Fruit fly (Drosophila melanogaster): ENCODE results near the gene CG2150.
A peak's percentile ranks its signal among the peaks of the same experiment; 100 is the strongest.

CG2150 gene

DNA sequence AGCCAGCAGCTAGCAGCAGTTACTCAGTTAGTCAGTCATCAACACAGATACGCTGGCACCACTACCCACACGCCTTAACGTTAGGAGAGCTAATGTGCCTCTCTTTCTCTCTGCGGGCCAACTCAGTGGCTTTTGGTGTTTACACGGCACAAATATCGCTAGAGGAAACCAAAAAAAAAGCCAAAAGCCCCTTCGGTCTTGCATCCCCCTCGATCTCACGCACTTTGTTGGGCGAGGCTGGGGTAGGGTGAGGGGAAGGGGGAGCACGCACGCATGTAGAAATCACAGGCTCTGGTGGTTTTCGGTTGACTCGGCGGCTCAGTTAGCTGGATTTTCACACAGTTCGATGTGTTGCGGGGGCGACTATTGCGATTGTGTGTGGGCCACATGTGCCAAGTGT lies 42.6 kb downstream of the CG2150 start (continued):
- TF ChIP-seq Dfd (GFP tag; optimal IDR thresholded peaks at IDR 0.05) (no peak), gsb (GFP tag; IDR thresholded peaks at IDR 0.05) (no peak), CG30403 (GFP tag; optimal IDR thresholded peaks at IDR 0.05) (no peak), Ravus (GFP tag; IDR thresholded peaks at IDR 0.05) (no peak), CG6689 (GFP tag; IDR thresholded peaks at IDR 0.05) (no peak), CG11247 (GFP tag; IDR thresholded peaks at IDR 0.05) (no peak), lov (optimal IDR thresholded peaks at IDR 0.05) (no peak), lov (GFP tag; IDR thresholded peaks at IDR 0.05) (no peak), cg (GFP tag; optimal IDR thresholded peaks at IDR 0.05) (peak; percentile 67), Dad (GFP tag; optimal IDR thresholded peaks at IDR 0.05) (no peak), CG3065 (GFP tag; optimal IDR thresholded peaks at IDR 0.05) (no peak), ATbp (GFP tag; optimal IDR thresholded peaks at IDR 0.05) (peak; percentile 32), fru (optimal IDR thresholded peaks at IDR 0.05) (no peak), Pdp1 (GFP tag; optimal IDR thresholded peaks at IDR 0.05) (no peak), ham (GFP tag; IDR thresholded peaks at IDR 0.05) (no peak), bcd (GFP tag; optimal IDR thresholded peaks at IDR 0.05) (no peak), hb (GFP tag; IDR thresholded peaks at IDR 0.05; ENCODE audit: partially characterized antibody) (no peak), Oli (tag; optimal IDR thresholded peaks at IDR 0.05) (no peak), CG30020 (tag; optimal IDR thresholded peaks at IDR 0.05) (no peak), zfh2 (GFP tag; optimal IDR thresholded peaks at IDR 0.05) (no peak), sqz (GFP tag; optimal IDR thresholded peaks at IDR 0.05) (peak; percentile 63), Dip3 (GFP tag; optimal IDR thresholded peaks at IDR 0.05) (no peak), jigr1 (GFP tag; IDR thresholded peaks at IDR 0.05) (no peak), Hr39 (optimal IDR thresholded peaks at IDR 0.05) (no peak), CG17568 (GFP tag; optimal IDR thresholded peaks at IDR 0.05) (no peak), br (optimal IDR thresholded peaks at IDR 0.05) (no peak), CG42726 (GFP tag; IDR thresholded peaks at IDR 0.05; ENCODE audit: partially characterized antibody) (no peak), CG13287 (GFP tag; IDR thresholded peaks at IDR 0.05; ENCODE audit: partially characterized antibody) (no peak), kni (GFP tag; optimal IDR thresholded peaks at IDR 0.05) (peak; percentile 52), CG17361 (GFP tag; IDR thresholded peaks at IDR 0.05) (no peak), HLH3B (GFP tag; IDR thresholded peaks at IDR 0.05) (no peak), HmgZ (tag; optimal IDR thresholded peaks at IDR 0.05) (peak; percentile 27), Optix (GFP tag; IDR thresholded peaks at IDR 0.05) (no peak), B-H2 (GFP tag; optimal IDR thresholded peaks at IDR 0.05) (peak; percentile 58), sd (tag; optimal IDR thresholded peaks at IDR 0.05) (peak; percentile 54), CG10431 (GFP tag; optimal IDR thresholded peaks at IDR 0.05) (peak; percentile 28), wek (GFP tag; optimal IDR thresholded peaks at IDR 0.05) (peak; percentile 13), caup (GFP tag; optimal IDR thresholded peaks at IDR 0.05; ENCODE audit: severe bottlenecking) (no peak), dmrt11E (tag; optimal IDR thresholded peaks at IDR 0.05) (no peak), CG10959 (GFP tag; IDR thresholded peaks at IDR 0.05) (no peak), CG2712 (tag; optimal IDR thresholded peaks at IDR 0.05) (no peak), jing (GFP tag; optimal IDR thresholded peaks at IDR 0.05) (no peak), jumu (GFP tag; optimal IDR thresholded peaks at IDR 0.05) (no peak), Ets97D (GFP tag; optimal IDR thresholded peaks at IDR 0.05) (no peak), fu2 (GFP tag; optimal IDR thresholded peaks at IDR 0.05) (no peak), CG1832 (GFP tag; optimal IDR thresholded peaks at IDR 0.05) (peak; percentile 28), zfh1 (GFP tag; IDR thresholded peaks at IDR 0.05) (no peak), CG3407 (GFP tag; optimal IDR thresholded peaks at IDR 0.05) (peak; percentile 13), cwo (GFP tag; optimal IDR thresholded peaks at IDR 0.05) (peak; percentile 31), MESR4 (GFP tag; optimal IDR thresholded peaks at IDR 0.05) (no peak), scrt (GFP tag; optimal IDR thresholded peaks at IDR 0.05) (no peak), CG2889 (GFP tag; IDR thresholded peaks at IDR 0.05) (no peak), tll (GFP tag; optimal IDR thresholded peaks at IDR 0.05) (no peak)

Measured in whole organism, embryonic.